Worm (Caenorhabditis elegans) whole organism, L1 larva: Measurements from ENCODE around the gene znf-593.

Experiments used
- ama-1 ChIP-seq: fragments of 150-350 bp; optimal IDR thresholded peaks from 2 replicates; lab custom pipeline; 2014
- mab-9 ChIP-seq: fragments of 200-800 bp; sonication (Bioruptor generic); IDR thresholded peaks from 2 replicates; pipeline ENCODE4 v1.3.6; 2022; ENCODE audit warnings: missing genetic modification reagents, missing genetic modification characterization, missing compliant biosample characterization
- nhr-11 ChIP-seq: fragments of 150-350 bp; optimal IDR thresholded peaks from 2 replicates; lab custom pipeline; 2014; ENCODE audit warnings: missing biosample characterization, missing genetic modification characterization
- nhr-12 ChIP-seq: sonication (generic microtip); optimal IDR thresholded peaks from 2 replicates; lab custom pipeline; 2017; ENCODE audit warnings: missing biosample characterization, missing genetic modification characterization
- nhr-237 ChIP-seq: fragments of 150-350 bp; optimal IDR thresholded peaks from 2 replicates; lab custom pipeline; 2014; ENCODE audit warnings: missing biosample characterization, missing genetic modification characterization
- snpc-4 ChIP-seq: fragments of 150-350 bp; optimal IDR thresholded peaks from 2 replicates; lab custom pipeline; 2014; ENCODE audit warnings: missing biosample characterization, missing genetic modification characterization

ce11 chrIII:11920187-11920785, 1.8 kb upstream of the znf-593 start, which contains the start of the genes ccf-1 and trap-4:
- peak; percentile 25 for TF ChIP-seq snpc-4 (tag; lab: Kevin White, UChicago)
- no peak for TF ChIP-seq nhr-237 (tag; lab: Kevin White, UChicago)
- no peak for TF ChIP-seq ama-1 (lab: Kevin White, UChicago)
- no peak for TF ChIP-seq mab-9
- no peak for TF ChIP-seq nhr-12 (tag; lab: Kevin White, UChicago)
- no peak for TF ChIP-seq nhr-11 (tag; lab: Kevin White, UChicago)
